Worm (Caenorhabditis elegans): Measurements from ENCODE around the gene cas-1.

Gene cas-1

DNA sequence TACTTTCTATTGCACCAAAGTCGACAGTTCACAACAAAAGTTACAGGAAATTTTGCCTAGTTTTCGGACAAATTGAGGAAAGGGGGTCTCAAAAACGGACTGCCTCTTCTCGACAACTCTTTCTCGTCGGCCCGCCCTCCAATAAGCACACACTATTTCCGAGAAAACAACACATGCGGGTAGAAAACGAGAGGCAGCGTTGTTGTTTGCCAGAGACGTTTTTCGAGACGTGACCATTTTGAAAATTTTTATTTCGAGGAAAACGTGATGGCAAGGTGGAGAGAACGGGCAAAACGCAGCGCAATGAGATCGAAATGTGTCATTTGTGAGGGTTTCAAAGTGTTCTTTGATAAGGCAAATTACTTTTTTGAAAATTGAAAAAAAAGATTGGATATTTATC is 20.0 kb downstream of the cas-1 start (continued):
- no peak for TF ChIP-seq let-607 (tag; optimal IDR thresholded peaks at IDR 0.05)
- no peak for TF ChIP-seq nfya-1 (tag; optimal IDR thresholded peaks at IDR 0.05; ENCODE audit: borderline replicate concordance, insufficient read depth)
- no peak for TF ChIP-seq dpl-1 (GFP tag; optimal IDR thresholded peaks at IDR 0.05)
- no peak for TF ChIP-seq ceh-27 (GFP tag; optimal IDR thresholded peaks at IDR 0.05)
- TF ChIP-seq ztf-22 (GFP tag; optimal IDR thresholded peaks at IDR 0.05): no peak
- no peak for TF ChIP-seq rec-8 (tag; optimal IDR thresholded peaks at IDR 0.05)
- TF ChIP-seq cebp-1 (GFP tag; IDR thresholded peaks at IDR 0.05): no peak
- peak; percentile 60 for TF ChIP-seq cebp-1 (tag; optimal IDR thresholded peaks at IDR 0.05)
- no peak for TF ChIP-seq lin-54 (GFP tag; optimal IDR thresholded peaks at IDR 0.05)
- TF ChIP-seq zfh-2 (GFP tag; conservative IDR thresholded peaks at IDR 0.05): peak; percentile 36; the same call in 1 of the 2 replicates
- no peak for TF ChIP-seq mxl-1 (tag; optimal IDR thresholded peaks at IDR 0.05)
- peak; percentile 25 for TF ChIP-seq lin-40 (tag; optimal IDR thresholded peaks at IDR 0.05)

DNA sequence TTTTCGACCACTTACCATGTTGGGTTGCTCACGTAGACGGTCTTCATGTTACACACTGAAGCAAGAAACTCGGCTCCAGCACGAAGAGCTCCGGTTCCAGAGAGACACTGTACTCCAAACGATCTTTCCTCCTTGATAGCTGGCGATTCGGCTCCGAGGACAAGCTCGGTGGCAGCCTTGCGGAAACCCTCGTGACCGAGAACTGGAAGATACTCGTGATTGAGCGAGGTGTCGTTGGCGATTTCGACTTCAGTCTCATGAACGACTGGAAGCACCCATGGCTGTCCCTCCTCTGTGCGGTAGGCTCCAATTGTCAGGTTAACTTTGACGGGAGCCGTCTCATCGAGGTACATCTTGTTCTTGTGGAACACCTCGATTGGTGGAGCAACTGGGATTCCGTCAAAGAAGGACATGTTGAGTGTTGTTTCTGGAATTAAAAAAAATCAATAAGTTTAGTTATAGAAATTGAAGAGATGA is 20.7 kb downstream of the cas-1 start, which contains the start of gene got-1.2:
Gene got-1.2 (minus strand): TSS at position 427 of the 477 bp plus-strand sequence.
- TF ChIP-seq zfh-2 (GFP tag; conservative IDR thresholded peaks at IDR 0.05): peak; percentile 64
- no peak for TF ChIP-seq Y56A3A.18 (GFP tag; IDR thresholded peaks at IDR 0.05)
- TF ChIP-seq F22D6.2 (tag; optimal IDR thresholded peaks at IDR 0.05): no peak
- TF ChIP-seq repo-1 (tag; optimal IDR thresholded peaks at IDR 0.05): no peak

DNA sequence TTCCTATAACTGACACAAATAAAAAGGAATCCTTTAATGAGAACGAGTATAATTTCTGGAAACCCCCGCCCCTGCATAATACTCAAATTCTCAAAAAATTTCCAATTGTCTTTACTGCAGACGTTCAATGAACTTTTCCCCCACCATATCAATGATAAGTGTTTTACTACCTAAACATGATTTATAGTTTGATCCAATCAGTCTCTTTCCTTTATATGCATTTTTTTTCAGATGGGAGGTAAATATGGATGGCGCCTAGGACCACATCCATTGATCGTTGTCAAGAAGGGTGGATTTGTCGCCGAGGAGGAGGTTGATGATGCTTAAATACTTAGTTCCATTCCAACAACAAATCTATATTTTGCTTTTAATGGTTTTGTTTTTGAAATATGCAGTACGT is 26.3 kb downstream of the cas-1 start:
- TF ChIP-seq F23B12.7 (tag; optimal IDR thresholded peaks at IDR 0.05; ENCODE audit: insufficient read depth) (no peak), dox-1 (GFP tag; IDR thresholded peaks at IDR 0.05) (no peak), nhr-27 (tag; optimal IDR thresholded peaks at IDR 0.05) (no peak), him-1 (tag; optimal IDR thresholded peaks at IDR 0.05) (no peak), zfh-2 (GFP tag; conservative IDR thresholded peaks at IDR 0.05) (no peak), ztf-28 (GFP tag; IDR thresholded peaks at IDR 0.05) (no peak), rec-8 (tag; optimal IDR thresholded peaks at IDR 0.05) (no peak), F39B2.1 (GFP tag; IDR thresholded peaks at IDR 0.05) (no peak), attf-3 (GFP tag; conservative IDR thresholded peaks at IDR 0.05) (no peak), ets-4 (GFP tag; optimal IDR thresholded peaks at IDR 0.05) (no peak), Y56A3A.18 (GFP tag; IDR thresholded peaks at IDR 0.05) (no peak), lsy-27 (tag; optimal IDR thresholded peaks at IDR 0.05; ENCODE audit: borderline replicate concordance, insufficient read depth) (no peak), chd-7 (tag; optimal IDR thresholded peaks at IDR 0.05) (no peak), dpff-1 (tag; optimal IDR thresholded peaks at IDR 0.05) (no peak), F33H1.4 (GFP tag; IDR thresholded peaks at IDR 0.05) (no peak), ztf-6 (GFP tag; IDR thresholded peaks at IDR 0.05) (no peak), nhr-179 (tag; optimal IDR thresholded peaks at IDR 0.05) (no peak), ceh-58 (GFP tag; IDR thresholded peaks at IDR 0.05) (no peak)

DNA sequence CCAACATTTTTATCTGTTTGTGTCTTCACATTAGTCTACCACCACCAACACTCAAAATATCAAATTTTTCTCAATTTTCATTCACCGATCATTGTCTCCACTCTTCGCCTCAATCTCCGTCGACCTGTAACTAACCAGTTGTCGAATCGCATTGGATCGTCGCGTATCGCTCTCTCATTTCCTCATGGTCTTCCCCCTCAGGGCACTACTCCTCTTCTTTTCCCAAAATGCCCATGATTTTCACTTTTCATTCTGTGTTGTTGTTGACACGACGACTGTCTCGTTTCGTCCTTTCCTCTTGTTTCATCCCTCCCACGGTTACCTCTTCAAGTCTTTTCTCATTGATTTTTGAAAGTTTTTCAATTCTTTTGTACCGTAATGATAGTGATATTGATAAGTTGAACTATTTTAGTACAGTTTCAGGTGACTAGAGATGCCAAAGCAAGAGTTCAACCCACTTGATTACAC is 27.4 kb downstream of the cas-1 start, which contains the start of gene T01C8.2:
Gene T01C8.2 (plus strand): TSS at position 418 of the 468 bp plus-strand sequence.
- TF ChIP-seq snpc-1.1 (tag; optimal IDR thresholded peaks at IDR 0.05; ENCODE audit: insufficient read depth) (no peak), ztf-26 (tag; optimal IDR thresholded peaks at IDR 0.05) (peak; percentile 0), repo-1 (tag; optimal IDR thresholded peaks at IDR 0.05) (no peak), madf-3 (GFP tag; IDR thresholded peaks at IDR 0.05) (no peak), nhr-80 (tag; optimal IDR thresholded peaks at IDR 0.05) (no peak), hlh-26 (GFP tag; conservative IDR thresholded peaks at IDR 0.05) (no peak), ZK185.1 (tag; optimal IDR thresholded peaks at IDR 0.05; ENCODE audit: poor library complexity, severe bottlenecking) (no peak), ceh-27 (GFP tag; optimal IDR thresholded peaks at IDR 0.05) (peak; percentile 6), dpl-1 (GFP tag; optimal IDR thresholded peaks at IDR 0.05) (no peak), ztf-18 (tag; optimal IDR thresholded peaks at IDR 0.05) (no peak), lsl-1 (GFP tag; optimal IDR thresholded peaks at IDR 0.05) (no peak), fkh-3 (tag; optimal IDR thresholded peaks at IDR 0.05) (no peak)

Measured in whole organism, young adult.